Fruit fly (Drosophila melanogaster) whole organism, embryonic: Measurements from ENCODE around the gene CG9389.

ENCODE experiments used
- Abd-B ChIP-seq: fragments of 200-800 bp; sonication (Bioruptor generic); optimal IDR thresholded peaks from 2 replicates; lab custom pipeline; 2018; ENCODE audit warnings: missing biosample characterization, mild to moderate bottlenecking, missing genetic modification characterization, moderate library complexity
- Antp ChIP-seq: fragments of 200-800 bp; sonication (Bioruptor generic); optimal IDR thresholded peaks from 3 replicates; lab custom pipeline; 2016; ENCODE audit warnings: missing biosample characterization, missing genetic modification characterization
- Atf6 ChIP-seq: fragments of 200-800 bp; sonication (Bioruptor generic); IDR thresholded peaks from 2 replicates; pipeline ENCODE4 v1.3.6; 2022; ENCODE audit warnings: missing biosample characterization, missing genetic modification characterization
- Awh ChIP-seq: fragments of 200-800 bp; sonication (Bioruptor generic); IDR thresholded peaks from 2 replicates; pipeline ENCODE4, ENCODE4 v1.3.6; 2022; ENCODE audit warnings: missing biosample characterization, missing genetic modification characterization
- Bgb ChIP-seq: fragments of 200-800 bp; sonication (Bioruptor generic); IDR thresholded peaks from 2 replicates; pipeline ENCODE4 v1.3.6; 2022; ENCODE audit warnings: missing biosample characterization, missing genetic modification characterization; ENCODE audit not compliant: partially characterized antibody
- Blimp-1 ChIP-seq: fragments of 200-800 bp; sonication (Bioruptor generic); optimal IDR thresholded peaks from 3 replicates; lab custom pipeline; 2018; ENCODE audit warnings: missing biosample characterization, missing genetic modification characterization, mild to moderate bottlenecking, moderate library complexity, missing genetic modification reagents
- CG10209 ChIP-seq: fragments of 200-800 bp; sonication (Bioruptor generic); optimal IDR thresholded peaks from 3 replicates; lab custom pipeline; 2017; ENCODE audit warnings: missing biosample characterization, mild to moderate bottlenecking, missing genetic modification characterization, missing genetic modification reagents
- CG10431 ChIP-seq: fragments of 200-800 bp; sonication (Bioruptor generic); optimal IDR thresholded peaks from 3 replicates; lab custom pipeline; 2018; ENCODE audit warnings: missing biosample characterization, mild to moderate bottlenecking, missing genetic modification characterization
- CG11456 ChIP-seq: fragments of 200-800 bp; sonication (Bioruptor generic); IDR thresholded peaks from 3 replicates; pipeline ENCODE4 v1.3.6; 2022; ENCODE audit warnings: missing biosample characterization, missing genetic modification characterization
- CG11695 ChIP-seq: fragments of 200-800 bp; sonication (Bioruptor generic); IDR thresholded peaks from 3 replicates; pipeline ENCODE4 v1.3.6; 2022; ENCODE audit warnings: missing biosample characterization, missing genetic modification characterization
- CG14710 ChIP-seq: fragments of 200-800 bp; sonication (Bioruptor generic); optimal IDR thresholded peaks from 3 replicates; lab custom pipeline; 2019; ENCODE audit warnings: missing biosample characterization, mild to moderate bottlenecking, missing genetic modification characterization, moderate library complexity
- CG15269 ChIP-seq: fragments of 200-800 bp; sonication (Bioruptor generic); optimal IDR thresholded peaks from 2 replicates; lab custom pipeline; 2018; ENCODE audit warnings: missing biosample characterization, mild to moderate bottlenecking, missing genetic modification characterization, moderate library complexity
- CG1603 ChIP-seq: fragments of 200-800 bp; sonication (Bioruptor generic); optimal IDR thresholded peaks from 2 replicates; lab custom pipeline; 2019; ENCODE audit warnings: missing biosample characterization, mild to moderate bottlenecking, missing genetic modification characterization, moderate library complexity
- CG16863 ChIP-seq: fragments of 200-800 bp; sonication (Bioruptor generic); optimal IDR thresholded peaks from 3 replicates; lab custom pipeline; 2016; ENCODE audit warnings: missing biosample characterization, missing genetic modification characterization
- CG17328 ChIP-seq: fragments of 200-800 bp; sonication (Bioruptor generic); IDR thresholded peaks from 2 replicates; pipeline ENCODE4 v1.3.6; 2022; ENCODE audit warnings: missing biosample characterization, missing genetic modification characterization
- CG17359 ChIP-seq: fragments of 200-800 bp; sonication (Bioruptor generic); optimal IDR thresholded peaks from 3 replicates; lab custom pipeline; 2018; ENCODE audit warnings: missing biosample characterization, mild to moderate bottlenecking, missing genetic modification characterization, moderate library complexity
- CG32532 ChIP-seq: fragments of 200-800 bp; sonication (Bioruptor generic); IDR thresholded peaks from 2 replicates; pipeline ENCODE4 v1.3.6; 2022; ENCODE audit warnings: missing biosample characterization, missing genetic modification characterization
- CG3847 ChIP-seq: fragments of 200-800 bp; sonication (Bioruptor generic); IDR thresholded peaks from 2 replicates; pipeline ENCODE4 v1.3.6; 2022; ENCODE audit warnings: missing biosample characterization, missing genetic modification characterization
- CG7786 ChIP-seq: fragments of 200-800 bp; sonication (Bioruptor generic); optimal IDR thresholded peaks from 2 replicates; lab custom pipeline; 2016; ENCODE audit warnings: missing biosample characterization, missing genetic modification characterization
- CG9609 ChIP-seq: fragments of 200-800 bp; sonication (Bioruptor generic); optimal IDR thresholded peaks from 3 replicates; lab custom pipeline; 2016; ENCODE audit warnings: missing biosample characterization, missing genetic modification characterization
- CG9817 ChIP-seq: fragments of 200-800 bp; sonication (Bioruptor generic); optimal IDR thresholded peaks from 2 replicates; lab custom pipeline; 2018; ENCODE audit warnings: missing biosample characterization, mild to moderate bottlenecking, missing genetic modification characterization, moderate library complexity
- CG9932 ChIP-seq: fragments of 200-800 bp; sonication (Bioruptor generic); IDR thresholded peaks from 2 replicates; pipeline ENCODE4 v1.3.6; 2022; ENCODE audit warnings: missing biosample characterization, missing genetic modification characterization
- CHES-1-like ChIP-seq: fragments of 200-800 bp; sonication (Bioruptor generic); optimal IDR thresholded peaks from 2 replicates; lab custom pipeline; 2016; ENCODE audit warnings: missing biosample characterization, missing genetic modification characterization
- Fer2 ChIP-seq: fragments of 200-800 bp; sonication (Bioruptor generic); optimal IDR thresholded peaks from 2 replicates; lab custom pipeline; 2018; ENCODE audit warnings: missing biosample characterization, mild to moderate bottlenecking, missing genetic modification characterization, moderate library complexity
- Gsc ChIP-seq: fragments of 200-800 bp; sonication (Bioruptor generic); IDR thresholded peaks from 2 replicates; pipeline ENCODE4 v1.3.6; 2022; ENCODE audit warnings: missing biosample characterization, missing genetic modification characterization
- MESR4 ChIP-seq: fragments of 200-800 bp; sonication (Bioruptor generic); optimal IDR thresholded peaks from 2 replicates; lab custom pipeline; 2018; ENCODE audit warnings: missing biosample characterization, mild to moderate bottlenecking, missing genetic modification characterization, moderate library complexity
- Oli ChIP-seq: fragments of 200-800 bp; sonication (Bioruptor generic); optimal IDR thresholded peaks from 2 replicates; lab custom pipeline; 2018; ENCODE audit warnings: missing biosample characterization, mild to moderate bottlenecking, missing genetic modification characterization, moderate library complexity
- Optix ChIP-seq: fragments of 200-800 bp; sonication (Bioruptor generic); IDR thresholded peaks from 3 replicates; pipeline ENCODE4 v1.3.6; 2022; ENCODE audit warnings: missing biosample characterization, missing genetic modification characterization
- abd-A ChIP-seq: fragments of 200-800 bp; sonication (Bioruptor generic); optimal IDR thresholded peaks from 3 replicates; lab custom pipeline; 2019; ENCODE audit warnings: missing biosample characterization, mild to moderate bottlenecking, missing genetic modification characterization, moderate library complexity
- ase ChIP-seq: fragments of 200-800 bp; sonication (Bioruptor generic); IDR thresholded peaks from 3 replicates; pipeline ENCODE4 v1.3.6; 2022; ENCODE audit warnings: missing biosample characterization, missing genetic modification characterization
- az2 ChIP-seq: fragments of 200-800 bp; sonication (Bioruptor generic); optimal IDR thresholded peaks from 3 replicates; lab custom pipeline; 2016; ENCODE audit warnings: missing biosample characterization, missing genetic modification characterization
- bab2 ChIP-seq: fragments of 200-800 bp; sonication (Bioruptor generic); optimal IDR thresholded peaks from 2 replicates; lab custom pipeline; 2016; ENCODE audit warnings: missing biosample characterization, missing genetic modification characterization
- cad ChIP-seq: fragments of >200 bp; optimal IDR thresholded peaks from 2 replicates; lab custom pipeline; 2017; ENCODE audit warnings: missing biosample characterization, missing genetic modification characterization
- cas ChIP-seq: fragments of 200-800 bp; sonication (Bioruptor generic); IDR thresholded peaks from 2 replicates; pipeline ENCODE4 v1.3.6; 2022; ENCODE audit warnings: missing biosample characterization, missing genetic modification characterization
- caup ChIP-seq: fragments of 200-800 bp; sonication (Bioruptor generic); optimal IDR thresholded peaks from 3 replicates; lab custom pipeline; 2017; ENCODE audit warnings: missing biosample characterization, mild to moderate bottlenecking, missing genetic modification characterization, moderate library complexity; ENCODE audit not compliant: severe bottlenecking
- chn ChIP-seq: fragments of 200-800 bp; sonication (Bioruptor generic); optimal IDR thresholded peaks from 2 replicates; lab custom pipeline; 2016; ENCODE audit warnings: missing biosample characterization, missing genetic modification characterization
- crol ChIP-seq: fragments of 200-800 bp; sonication (Bioruptor generic); IDR thresholded peaks from 2 replicates; pipeline ENCODE4 v1.3.6; 2022; ENCODE audit warnings: missing biosample characterization, missing genetic modification characterization
- da ChIP-seq: fragments of 200-800 bp; sonication (Bioruptor generic); optimal IDR thresholded peaks from 2 replicates; lab custom pipeline; 2016; ENCODE audit warnings: missing biosample characterization, missing genetic modification characterization
- gce ChIP-seq: fragments of 200-800 bp; sonication (Bioruptor generic); IDR thresholded peaks from 3 replicates; pipeline ENCODE4 v1.3.6; 2022; ENCODE audit warnings: missing biosample characterization, missing genetic modification characterization
- hth ChIP-seq: fragments of >200 bp; optimal IDR thresholded peaks from 2 replicates; lab custom pipeline; 2017; ENCODE audit warnings: inconsistent platforms
- ind ChIP-seq: fragments of 200-800 bp; sonication (Bioruptor generic); optimal IDR thresholded peaks from 3 replicates; lab custom pipeline; 2016; ENCODE audit warnings: missing biosample characterization, missing genetic modification characterization
- jigr1 ChIP-seq: fragments of 200-800 bp; sonication (Bioruptor generic); IDR thresholded peaks from 3 replicates; pipeline ENCODE4 v1.3.6; 2022; ENCODE audit warnings: missing biosample characterization, missing genetic modification characterization
- kay ChIP-seq: fragments of 200-800 bp; sonication (Bioruptor generic); optimal IDR thresholded peaks from 2 replicates; lab custom pipeline; 2016; ENCODE audit warnings: missing biosample characterization, missing genetic modification characterization
- nerfin-1 ChIP-seq: fragments of 200-800 bp; sonication (Bioruptor generic); optimal IDR thresholded peaks from 3 replicates; lab custom pipeline; 2019; ENCODE audit warnings: missing biosample characterization, mild to moderate bottlenecking, missing genetic modification characterization, moderate library complexity
- odd ChIP-seq: fragments of 200-800 bp; sonication (Bioruptor generic); optimal IDR thresholded peaks from 2 replicates; lab custom pipeline; 2017; ENCODE audit warnings: missing biosample characterization, mild to moderate bottlenecking, missing genetic modification characterization
- pb ChIP-seq: fragments of 200-800 bp; sonication (Bioruptor generic); optimal IDR thresholded peaks from 3 replicates; lab custom pipeline; 2016; ENCODE audit warnings: missing biosample characterization, missing genetic modification characterization
- peb ChIP-seq: fragments of 200-800 bp; sonication (Bioruptor generic); IDR thresholded peaks from 2 replicates; pipeline ENCODE4 v1.3.6; 2022; ENCODE audit warnings: missing biosample characterization, missing genetic modification characterization
- scrt ChIP-seq: fragments of 200-800 bp; sonication (Bioruptor generic); optimal IDR thresholded peaks from 2 replicates; lab custom pipeline; 2018; ENCODE audit warnings: missing biosample characterization, mild to moderate bottlenecking, missing genetic modification characterization, moderate library complexity
- sens ChIP-seq: fragments of 200-800 bp; sonication (Bioruptor generic); peaks from one replicate; lab custom pipeline; 2016; ENCODE audit warnings: missing biosample characterization, missing genetic modification characterization
- shn ChIP-seq: fragments of 200-800 bp; sonication (Bioruptor generic); optimal IDR thresholded peaks from 3 replicates; lab custom pipeline; 2016; ENCODE audit warnings: missing biosample characterization, missing genetic modification characterization
- vnd ChIP-seq: fragments of 200-800 bp; sonication (Bioruptor generic); IDR thresholded peaks from 3 replicates; pipeline ENCODE4 v1.3.6; 2022; ENCODE audit warnings: missing biosample characterization, missing genetic modification characterization; ENCODE audit not compliant: partially characterized antibody

CG9389 gene

dm6 chr3L:21251381-21251780, 19.0 kb downstream of the CG9389 start (continued):
- TF ChIP-seq CG11695 (GFP tag; lab: Robert Waterston, UW) (0 out of 3 replicates have a peak, but pooled peaks have one; percentile 45), CG3847 (GFP tag; lab: Robert Waterston, UW) (0 out of 2 replicates have a peak, but pooled peaks have one; percentile 33), CG17328 (GFP tag; lab: Robert Waterston, UW) (peak; percentile 17; the same call in 1 of the 2 replicates), CG17359 (tag; lab: Kevin White, UChicago) (peak; percentile 15), Awh (0 out of 2 replicates have a peak, but pooled peaks have one; percentile 9), CHES-1-like (no peak), scrt (peak; percentile 8), CG14710 (tag; lab: Kevin White, UChicago) (no peak), nerfin-1 (tag; lab: Kevin White, UChicago) (no peak), cad (GFP tag; lab: Kevin White, UChicago) (no peak), CG1603 (tag; lab: Kevin White, UChicago) (peak; percentile 25), Antp (GFP tag; lab: Kevin White, UChicago) (peak; percentile 14), CG10431 (GFP tag; lab: Kevin White, UChicago) (no peak), sens (GFP tag; lab: Kevin White, UChicago) (peak; percentile 73), CG15269 (tag; lab: Kevin White, UChicago) (peak; percentile 52), CG10209 (GFP tag; lab: Kevin White, UChicago) (no peak), Fer2 (tag; lab: Kevin White, UChicago) (no peak), MESR4 (GFP tag; lab: Kevin White, UChicago) (no peak), hth (no peak), CG9932 (GFP tag; lab: Robert Waterston, UW) (peak; percentile 46), Oli (tag; lab: Kevin White, UChicago) (peak; percentile 15), Bgb (GFP tag; lab: Robert Waterston, UW) (no peak), CG11456 (GFP tag; lab: Robert Waterston, UW) (0 out of 3 replicates have a peak, but pooled peaks have one; percentile 7), bab2 (GFP tag; lab: Kevin White, UChicago) (no peak), CG16863 (GFP tag; lab: Kevin White, UChicago) (peak; percentile 17), abd-A (tag; lab: Kevin White, UChicago) (peak; percentile 71), pb (no peak), Gsc (GFP tag; lab: Robert Waterston, UW) (no peak), peb (GFP tag; lab: Robert Waterston, UW) (peak; percentile 18; the same call in 1 of the 2 replicates), crol (GFP tag; lab: Robert Waterston, UW) (peak; percentile 73), caup (GFP tag; lab: Kevin White, UChicago) (no peak), CG32532 (GFP tag; lab: Robert Waterston, UW) (peak; percentile 42; the same call in 1 of the 2 replicates), shn (peak; percentile 28), Atf6 (GFP tag; lab: Robert Waterston, UW) (0 out of 2 replicates have a peak, but pooled peaks have one; percentile 30), cas (GFP tag; lab: Robert Waterston, UW) (no peak), Abd-B (GFP tag; lab: Kevin White, UChicago) (peak; percentile 66), ind (peak; percentile 14), CG9817 (tag; lab: Kevin White, UChicago) (no peak), Optix (peak; percentile 54; the same call in 1 of the 3 replicates), jigr1 (GFP tag; lab: Robert Waterston, UW) (no peak), Blimp-1 (GFP tag; lab: Kevin White, UChicago) (peak; percentile 24), gce (GFP tag; lab: Robert Waterston, UW) (no peak), CG9609 (GFP tag; lab: Kevin White, UChicago) (no peak), az2 (GFP tag; lab: Kevin White, UChicago) (peak; percentile 42), da (no peak), vnd (no peak), odd (GFP tag; lab: Kevin White, UChicago) (no peak), CG7786 (GFP tag; lab: Kevin White, UChicago) (no peak), kay (GFP tag; lab: Kevin White, UChicago) (no peak), ase (0 out of 3 replicates have a peak, but pooled peaks have one; percentile 19), chn (no peak)
